Fruit fly (Drosophila melanogaster) whole organism, embryonic: ENCODE measurements around the gene CG31832.
A peak's percentile ranks its signal among the peaks of the same experiment; 100 is the strongest.

ENCODE experiments used
- ATbp ChIP-seq: fragments of 200-800 bp; sonication (Bioruptor generic); optimal IDR thresholded peaks from 2 replicates; lab custom pipeline; 2017; ENCODE audit warnings: missing biosample characterization, mild to moderate bottlenecking, missing genetic modification characterization, missing genetic modification reagents
- Atf6 ChIP-seq: fragments of 200-800 bp; sonication (Bioruptor generic); IDR thresholded peaks from 2 replicates; pipeline ENCODE4 v1.3.6; 2022; ENCODE audit warnings: missing biosample characterization, missing genetic modification characterization
- Awh ChIP-seq: fragments of 200-800 bp; sonication (Bioruptor generic); IDR thresholded peaks from 2 replicates; pipeline ENCODE4, ENCODE4 v1.3.6; 2022; ENCODE audit warnings: missing biosample characterization, missing genetic modification characterization
- B-H2 ChIP-seq: fragments of 200-800 bp; sonication (Bioruptor generic); optimal IDR thresholded peaks from 2 replicates; lab custom pipeline; 2018; ENCODE audit warnings: missing biosample characterization, mild to moderate bottlenecking, missing genetic modification characterization
- CG11093 ChIP-seq: fragments of 200-800 bp; sonication (Bioruptor generic); IDR thresholded peaks from 3 replicates; pipeline ENCODE4 v1.3.6; 2022; ENCODE audit warnings: missing biosample characterization, missing genetic modification characterization
- CG11247 ChIP-seq: fragments of 200-800 bp; sonication (Bioruptor generic); IDR thresholded peaks from 2 replicates; pipeline ENCODE4 v1.3.6; 2022; ENCODE audit warnings: missing biosample characterization, missing genetic modification characterization
- CG13775 ChIP-seq: fragments of 200-800 bp; sonication (Bioruptor generic); optimal IDR thresholded peaks from 3 replicates; lab custom pipeline; 2017; ENCODE audit warnings: missing biosample characterization, mild to moderate bottlenecking, missing genetic modification characterization
- CG14710 ChIP-seq: fragments of 200-800 bp; sonication (Bioruptor generic); optimal IDR thresholded peaks from 3 replicates; lab custom pipeline; 2019; ENCODE audit warnings: missing biosample characterization, mild to moderate bottlenecking, missing genetic modification characterization, moderate library complexity
- CG1529 ChIP-seq: fragments of 200-800 bp; sonication (Bioruptor generic); optimal IDR thresholded peaks from 3 replicates; lab custom pipeline; 2018; ENCODE audit warnings: missing biosample characterization, missing genetic modification characterization
- CG16815 ChIP-seq: fragments of 200-800 bp; sonication (Bioruptor generic); optimal IDR thresholded peaks from 3 replicates; lab custom pipeline; 2017; ENCODE audit warnings: missing biosample characterization, mild to moderate bottlenecking, missing genetic modification characterization
- CG18619 ChIP-seq: fragments of 200-800 bp; sonication (Bioruptor generic); optimal IDR thresholded peaks from 3 replicates; lab custom pipeline; 2017; ENCODE audit warnings: missing biosample characterization, mild to moderate bottlenecking, missing genetic modification characterization
- CG18764 ChIP-seq: fragments of 200-800 bp; sonication (Bioruptor generic); optimal IDR thresholded peaks from 3 replicates; lab custom pipeline; 2016; ENCODE audit warnings: missing biosample characterization, missing genetic modification characterization
- CG2678 ChIP-seq: fragments of 200-800 bp; sonication (Bioruptor generic); optimal IDR thresholded peaks from 3 replicates; lab custom pipeline; 2019; ENCODE audit warnings: missing biosample characterization, mild to moderate bottlenecking, missing genetic modification characterization, moderate library complexity
- CG33213 ChIP-seq: fragments of 200-800 bp; sonication (Bioruptor generic); optimal IDR thresholded peaks from 3 replicates; lab custom pipeline; 2016; ENCODE audit warnings: missing biosample characterization, missing genetic modification characterization
- CG4424 ChIP-seq: fragments of 200-800 bp; sonication (Bioruptor generic); optimal IDR thresholded peaks from 3 replicates; lab custom pipeline; 2016; ENCODE audit warnings: missing biosample characterization, missing genetic modification characterization
- CG6654 ChIP-seq: fragments of 200-800 bp; sonication (Bioruptor generic); optimal IDR thresholded peaks from 2 replicates; lab custom pipeline; 2017; ENCODE audit warnings: missing biosample characterization, mild to moderate bottlenecking, missing genetic modification characterization
- CG7928 ChIP-seq: fragments of 200-800 bp; sonication (Bioruptor generic); optimal IDR thresholded peaks from 2 replicates; lab custom pipeline; 2017; ENCODE audit warnings: missing biosample characterization, mild to moderate bottlenecking, missing genetic modification characterization
- CG8765 ChIP-seq: fragments of 200-800 bp; sonication (Bioruptor generic); IDR thresholded peaks from 2 replicates; pipeline ENCODE4 v1.3.6; 2022; ENCODE audit warnings: missing biosample characterization, missing genetic modification characterization
- CG9817 ChIP-seq: fragments of 200-800 bp; sonication (Bioruptor generic); optimal IDR thresholded peaks from 2 replicates; lab custom pipeline; 2018; ENCODE audit warnings: missing biosample characterization, mild to moderate bottlenecking, missing genetic modification characterization, moderate library complexity
- Dad ChIP-seq: fragments of 200-800 bp; sonication (Bioruptor generic); optimal IDR thresholded peaks from 3 replicates; lab custom pipeline; 2016; ENCODE audit warnings: missing biosample characterization, missing genetic modification characterization
- Dfd ChIP-seq, 2 experiments: fragments of >200 bp; optimal IDR thresholded peaks; 2 replicates each; lab custom pipeline; 2017; ENCODE audit warnings: missing biosample characterization in 2 of 2, missing genetic modification characterization in 2 of 2
- Dp ChIP-seq: fragments of 200-800 bp; sonication (Bioruptor generic); optimal IDR thresholded peaks from 2 replicates; lab custom pipeline; 2018; ENCODE audit warnings: missing biosample characterization, mild to moderate bottlenecking, missing genetic modification characterization, moderate library complexity
- Ets65A ChIP-seq: fragments of 200-800 bp; sonication (Bioruptor generic); peaks from one replicate; lab custom pipeline; 2016; ENCODE audit warnings: missing biosample characterization, missing genetic modification characterization
- Fer1 ChIP-seq: fragments of 200-800 bp; sonication (Bioruptor generic); optimal IDR thresholded peaks from 2 replicates; lab custom pipeline; 2017; ENCODE audit warnings: missing biosample characterization, mild to moderate bottlenecking, missing genetic modification characterization
- HmgZ ChIP-seq: fragments of 200-800 bp; sonication (Bioruptor generic); optimal IDR thresholded peaks from 2 replicates; lab custom pipeline; 2018; ENCODE audit warnings: missing biosample characterization, mild to moderate bottlenecking, missing genetic modification characterization
- Hsf ChIP-seq: fragments of 200-800 bp; sonication (Bioruptor generic); optimal IDR thresholded peaks from 3 replicates; lab custom pipeline; 2016; ENCODE audit warnings: missing biosample characterization, missing genetic modification characterization
- Max ChIP-seq: fragments of 200-800 bp; sonication (Bioruptor generic); optimal IDR thresholded peaks from 2 replicates; lab custom pipeline; 2016; ENCODE audit warnings: missing biosample characterization, mild to moderate bottlenecking, missing genetic modification characterization
- NK7.1 ChIP-seq: fragments of 200-800 bp; sonication (Bioruptor generic); optimal IDR thresholded peaks from 3 replicates; lab custom pipeline; 2016; ENCODE audit warnings: missing biosample characterization, missing genetic modification characterization
- Nf-YC ChIP-seq: fragments of 200-800 bp; optimal IDR thresholded peaks from 3 replicates; lab custom pipeline; 2019; ENCODE audit warnings: missing biosample characterization, mild to moderate bottlenecking, missing genetic modification characterization, moderate library complexity
- Oaz ChIP-seq: fragments of 200-800 bp; sonication (Bioruptor generic); IDR thresholded peaks from 2 replicates; pipeline ENCODE4 v1.3.6; 2022; ENCODE audit warnings: missing biosample characterization, missing genetic modification characterization
- Scr ChIP-seq: fragments of 200-800 bp; sonication (Bioruptor generic); IDR thresholded peaks from 2 replicates; pipeline ENCODE4 v1.3.6; 2022; ENCODE audit warnings: missing biosample characterization, missing genetic modification characterization; ENCODE audit not compliant: partially characterized antibody
- Taf1 ChIP-seq: fragments of 200-800 bp; sonication (Bioruptor generic); IDR thresholded peaks from 2 replicates; pipeline ENCODE4 v1.3.6; 2022; ENCODE audit warnings: missing biosample characterization, missing genetic modification characterization
- YL-1 ChIP-seq: fragments of 200-800 bp; sonication (Bioruptor generic); optimal IDR thresholded peaks from 3 replicates; lab custom pipeline; 2017; ENCODE audit warnings: missing biosample characterization, mild to moderate bottlenecking, missing genetic modification characterization
- ab ChIP-seq: fragments of 200-800 bp; sonication (Bioruptor generic); optimal IDR thresholded peaks from 2 replicates; lab custom pipeline; 2016; ENCODE audit warnings: missing biosample characterization, missing genetic modification characterization
- ac ChIP-seq: fragments of 200-800 bp; sonication (Bioruptor generic); optimal IDR thresholded peaks from 3 replicates; lab custom pipeline; 2017; ENCODE audit warnings: missing biosample characterization, mild to moderate bottlenecking, missing genetic modification characterization
- ap ChIP-seq: fragments of 200-800 bp; sonication (Bioruptor generic); IDR thresholded peaks from 2 replicates; pipeline ENCODE4 v1.3.6; 2022; ENCODE audit warnings: missing biosample characterization, missing genetic modification characterization
- cad ChIP-seq: fragments of >200 bp; optimal IDR thresholded peaks from 2 replicates; lab custom pipeline; 2017; ENCODE audit warnings: missing biosample characterization, missing genetic modification characterization
- cato ChIP-seq: fragments of 200-800 bp; sonication (Bioruptor generic); optimal IDR thresholded peaks from 2 replicates; lab custom pipeline; 2016; ENCODE audit warnings: missing biosample characterization, missing genetic modification characterization, borderline replicate concordance
- crc ChIP-seq: fragments of 200-800 bp; sonication (Bioruptor generic); optimal IDR thresholded peaks from 2 replicates; lab custom pipeline; 2016; ENCODE audit warnings: missing biosample characterization, missing genetic modification characterization
- fd64A ChIP-seq: fragments of 200-800 bp; sonication (Bioruptor generic); optimal IDR thresholded peaks from 3 replicates; lab custom pipeline; 2018; ENCODE audit warnings: missing biosample characterization, mild to moderate bottlenecking, missing genetic modification characterization
- fru ChIP-seq: fragments of >200 bp; optimal IDR thresholded peaks from 2 replicates; lab custom pipeline; 2017
- gcm ChIP-seq: fragments of 200-800 bp; sonication (Bioruptor generic); optimal IDR thresholded peaks from 2 replicates; lab custom pipeline; 2019; ENCODE audit warnings: missing biosample characterization, mild to moderate bottlenecking, missing genetic modification characterization, moderate library complexity
- gcm2 ChIP-seq: fragments of 200-800 bp; sonication (Bioruptor generic); optimal IDR thresholded peaks from 2 replicates; lab custom pipeline; 2016; ENCODE audit warnings: missing biosample characterization, missing genetic modification characterization
- gfzf ChIP-seq: fragments of 200-800 bp; sonication (Bioruptor generic); optimal IDR thresholded peaks from 2 replicates; lab custom pipeline; 2016; ENCODE audit warnings: missing biosample characterization, mild to moderate bottlenecking, missing genetic modification characterization, moderate library complexity
- inv ChIP-seq: fragments of 200-800 bp; sonication (Bioruptor generic); IDR thresholded peaks from 2 replicates; pipeline ENCODE4 v1.3.6; 2022; ENCODE audit warnings: missing biosample characterization, missing genetic modification characterization; ENCODE audit not compliant: partially characterized antibody
- pan ChIP-seq, 4 experiments: fragments of >200 bp in 3 of 4; fragments of 200-800 bp in 1 of 4; sonication (Bioruptor generic) in 1 of 4; optimal IDR thresholded peaks in 3 of 4; IDR thresholded peaks in 1 of 4; 2 replicates each; pipeline versions ENCODE4 v1.3.6 to Lab custom; 2017 to 2022; ENCODE audit warnings: missing biosample characterization in 2 of 4, missing genetic modification characterization in 2 of 4, mixed read lengths in 1 of 4
- ranshi ChIP-seq: fragments of 200-800 bp; sonication (Bioruptor generic); IDR thresholded peaks from 2 replicates; pipeline ENCODE4 v1.3.6; 2022; ENCODE audit warnings: missing biosample characterization, missing genetic modification characterization
- ro ChIP-seq: fragments of 200-800 bp; sonication (Bioruptor generic); IDR thresholded peaks from 2 replicates; pipeline ENCODE4 v1.3.6; 2022; ENCODE audit warnings: missing biosample characterization, missing genetic modification characterization
- sim ChIP-seq: fragments of 200-800 bp; sonication (Bioruptor generic); IDR thresholded peaks from 2 replicates; pipeline ENCODE4 v1.3.6; 2022; ENCODE audit warnings: missing biosample characterization, missing genetic modification characterization
- slbo ChIP-seq: fragments of 200-800 bp; sonication (Bioruptor generic); IDR thresholded peaks from 2 replicates; pipeline ENCODE4 v1.3.6; 2022; ENCODE audit warnings: missing biosample characterization, missing genetic modification characterization
- sr ChIP-seq: fragments of 200-800 bp; sonication (Bioruptor generic); IDR thresholded peaks from 3 replicates; pipeline ENCODE4 v1.3.6; 2022; ENCODE audit warnings: missing biosample characterization, missing genetic modification characterization
- tio ChIP-seq: fragments of 200-800 bp; sonication (Bioruptor generic); optimal IDR thresholded peaks from 2 replicates; lab custom pipeline; 2017; ENCODE audit warnings: missing biosample characterization, missing genetic modification characterization, inconsistent platforms
- vfl ChIP-seq: fragments of 200-800 bp; sonication (Bioruptor generic); optimal IDR thresholded peaks from 2 replicates; lab custom pipeline; 2016; ENCODE audit warnings: missing biosample characterization, missing genetic modification characterization

Gene CG31832

dm6 chr2L:15005505-15005904, 26.0 kb downstream of the CG31832 start, which contains the start of gene DCTN5-p25 (continued):
- TF ChIP-seq Max = no peak
- no peak for TF ChIP-seq Fer1
- TF ChIP-seq Atf6 (GFP tag; lab: Robert Waterston, UW) = no peak
- no peak for TF ChIP-seq CG11247
- TF ChIP-seq Awh (GFP tag; lab: Robert Waterston, UW) = no peak
- no peak for TF ChIP-seq CG9817 (tag; lab: Kevin White, UChicago)
- no peak for TF ChIP-seq ap (GFP tag; lab: Robert Waterston, UW)
- no peak for TF ChIP-seq CG1529 (GFP tag; lab: Kevin White, UChicago)
- no peak for TF ChIP-seq Dad (GFP tag; lab: Kevin White, UChicago)
- no peak for TF ChIP-seq Hsf (GFP tag; lab: Kevin White, UChicago)
- TF ChIP-seq CG13775 (GFP tag; lab: Kevin White, UChicago) = no peak
- TF ChIP-seq sr (GFP tag; lab: Robert Waterston, UW) = no peak
- TF ChIP-seq tio = no peak
- TF ChIP-seq CG2678 (tag; lab: Kevin White, UChicago) = no peak
- TF ChIP-seq slbo = no peak
- peak; percentile 96 for TF ChIP-seq Dp (GFP tag; lab: Kevin White, UChicago)
- no peak for TF ChIP-seq vfl (GFP tag; lab: Kevin White, UChicago)
- TF ChIP-seq ATbp = no peak
- no peak for TF ChIP-seq CG4424 (GFP tag; lab: Kevin White, UChicago)
- TF ChIP-seq CG18619 (GFP tag; lab: Kevin White, UChicago) = no peak
- no peak for TF ChIP-seq fd64A
- no peak for TF ChIP-seq cad
- TF ChIP-seq pan (optimal IDR thresholded peaks at IDR 0.05; lab: Kevin White, UChicago) = no peak
- TF ChIP-seq pan (GFP tag; optimal IDR thresholded peaks at IDR 0.05 in 1 of 2, IDR thresholded peaks at IDR 0.05 in 1 of 2) = no peak
- TF ChIP-seq fru (lab: Kevin White, UChicago) = no peak
- TF ChIP-seq gcm = no peak
- TF ChIP-seq gfzf (GFP tag; lab: Kevin White, UChicago) = peak; percentile 91
- TF ChIP-seq CG8765 (GFP tag; lab: Robert Waterston, UW) = no peak
- peak; percentile 16 for TF ChIP-seq HmgZ (tag; lab: Kevin White, UChicago)
- no peak for TF ChIP-seq B-H2 (GFP tag; lab: Kevin White, UChicago)
- TF ChIP-seq Scr (GFP tag; lab: Robert Waterston, UW) = no peak
- TF ChIP-seq CG14710 (tag; lab: Kevin White, UChicago) = peak; percentile 22
- no peak for TF ChIP-seq ab (GFP tag; lab: Kevin White, UChicago)
- TF ChIP-seq cato = no peak
- TF ChIP-seq sim (GFP tag; lab: Robert Waterston, UW) = no peak
- TF ChIP-seq CG6654 (GFP tag; lab: Kevin White, UChicago) = no peak
- TF ChIP-seq CG7928 (GFP tag; lab: Kevin White, UChicago) = no peak
- no peak for TF ChIP-seq CG18764 (GFP tag; lab: Kevin White, UChicago)
- TF ChIP-seq gcm2 (GFP tag; lab: Kevin White, UChicago) = no peak
- no peak for TF ChIP-seq CG11093 (GFP tag; lab: Robert Waterston, UW)
- TF ChIP-seq CG33213 (GFP tag; lab: Kevin White, UChicago) = peak; percentile 16
- TF ChIP-seq Taf1 (GFP tag; lab: Robert Waterston, UW) = no peak
- TF ChIP-seq Dfd (GFP tag; optimal IDR thresholded peaks at IDR 0.05; lab: Kevin White, UChicago) = no peak
- TF ChIP-seq Oaz (GFP tag; lab: Robert Waterston, UW) = no peak
- no peak for TF ChIP-seq Nf-YC (tag; lab: Kevin White, UChicago)
- TF ChIP-seq ac (GFP tag; lab: Kevin White, UChicago) = no peak
- no peak for TF ChIP-seq CG16815
- no peak for TF ChIP-seq NK7.1 (GFP tag; lab: Kevin White, UChicago)
- no peak for TF ChIP-seq inv (GFP tag; lab: Robert Waterston, UW)
- TF ChIP-seq YL-1 (GFP tag; lab: Kevin White, UChicago) = peak; percentile 4
- no peak for TF ChIP-seq crc (GFP tag; lab: Kevin White, UChicago)
- TF ChIP-seq ranshi (GFP tag; lab: Robert Waterston, UW) = no peak
- TF ChIP-seq Ets65A (GFP tag; lab: Kevin White, UChicago) = no peak
- TF ChIP-seq ro (GFP tag; lab: Robert Waterston, UW) = no peak
